3 fruit fly cellular contexts compared by ENCODE assay signal in genomic region chr3L:18139184-18139629, dm6.
TF ChIP-seq lines count a peak whose summit lies in the region.

geko (plus strand) TSS chr3L:18139402.

TF ChIP-seq in whole organism, embryonic, 481 proteins besides CTCF, POLR2A, EP300 and RAD21 (continued from another document):
- TF ChIP-seq chinmo (GFP tag; IDR thresholded peaks at IDR 0.05; lab: Robert Waterston, UW; ENCODE audit: partially characterized antibody) (peak; percentile 78; the same call in 3 of the 4 replicates), eve (GFP tag; optimal IDR thresholded peaks at IDR 0.05; lab: Kevin White, UChicago) (peak in 1 of 2 experiments; percentile 39), HLH4C (GFP tag; IDR thresholded peaks at IDR 0.05; lab: Robert Waterston, UW; ENCODE audit: partially characterized antibody) (no peak), Rx (GFP tag; IDR thresholded peaks at IDR 0.05; lab: Robert Waterston, UW) (no peak), sna (GFP tag; IDR thresholded peaks at IDR 0.05; lab: Robert Waterston, UW; ENCODE audit: partially characterized antibody) (no peak), CG2129 (GFP tag; IDR thresholded peaks at IDR 0.05; lab: Robert Waterston, UW; ENCODE audit: partially characterized antibody) (peak; percentile 15; the same call in 1 of the 2 replicates), CG12219 (GFP tag; optimal IDR thresholded peaks at IDR 0.05; lab: Kevin White, UChicago) (no peak), B-H1 (GFP tag; IDR thresholded peaks at IDR 0.05; lab: Robert Waterston, UW) (no peak), kni (GFP tag; optimal IDR thresholded peaks at IDR 0.05; lab: Kevin White, UChicago) (peak; percentile 52), yki (optimal IDR thresholded peaks at IDR 0.05; lab: Kevin White, UChicago) (peak; percentile 88), wdn (GFP tag; IDR thresholded peaks at IDR 0.05; lab: Robert Waterston, UW) (no peak), CG13287 (GFP tag; IDR thresholded peaks at IDR 0.05; lab: Robert Waterston, UW; ENCODE audit: partially characterized antibody) (peak; percentile 61), oc (tag; optimal IDR thresholded peaks at IDR 0.05; lab: Kevin White, UChicago) (peak; percentile 36), CG8359 (GFP tag; optimal IDR thresholded peaks at IDR 0.05; lab: Kevin White, UChicago; ENCODE audit: borderline replicate concordance) (no peak), Tbp (GFP tag; optimal IDR thresholded peaks at IDR 0.05; lab: Kevin White, UChicago) (no peak), CG9727 (GFP tag; optimal IDR thresholded peaks at IDR 0.05; lab: Kevin White, UChicago) (no peak), CG6654 (GFP tag; optimal IDR thresholded peaks at IDR 0.05; lab: Kevin White, UChicago) (no peak), Myb (GFP tag; optimal IDR thresholded peaks at IDR 0.05; lab: Kevin White, UChicago) (no peak), CG4360 (GFP tag; IDR thresholded peaks at IDR 0.05; lab: Robert Waterston, UW) (no peak), Drgx (GFP tag; IDR thresholded peaks at IDR 0.05; lab: Robert Waterston, UW) (peak; percentile 17; the same call in 1 of the 2 replicates), Jarid2 (GFP tag; optimal IDR thresholded peaks at IDR 0.05; lab: Kevin White, UChicago) (peak; percentile 88), odd (GFP tag; optimal IDR thresholded peaks at IDR 0.05; lab: Kevin White, UChicago) (no peak), CG9797 (GFP tag; optimal IDR thresholded peaks at IDR 0.05; lab: Kevin White, UChicago) (no peak), NfI (GFP tag; optimal IDR thresholded peaks at IDR 0.05; lab: Kevin White, UChicago) (no peak), CG13296 (GFP tag; optimal IDR thresholded peaks at IDR 0.05; lab: Kevin White, UChicago) (no peak), bab2 (GFP tag; optimal IDR thresholded peaks at IDR 0.05; lab: Kevin White, UChicago) (no peak), CG42726 (GFP tag; IDR thresholded peaks at IDR 0.05; lab: Robert Waterston, UW; ENCODE audit: partially characterized antibody) (peak; percentile 52; the same call in 1 of the 2 replicates), CG10959 (GFP tag; IDR thresholded peaks at IDR 0.05; lab: Robert Waterston, UW) (no peak), pros (GFP tag; optimal IDR thresholded peaks at IDR 0.05; lab: Kevin White, UChicago) (peak; percentile 38), Elba2 (GFP tag; optimal IDR thresholded peaks at IDR 0.05; lab: Kevin White, UChicago) (no peak), CG11695 (GFP tag; IDR thresholded peaks at IDR 0.05; lab: Robert Waterston, UW) (0 out of 3 replicates have a peak, but pooled peaks have one; percentile 18), lola (GFP tag; optimal IDR thresholded peaks at IDR 0.05; lab: Kevin White, UChicago) (no peak), CG34224 (GFP tag; IDR thresholded peaks at IDR 0.05; lab: Robert Waterston, UW; ENCODE audit: partially characterized antibody) (peak; percentile 53; the same call in 2 of the 3 replicates), zen2 (GFP tag; IDR thresholded peaks at IDR 0.05; lab: Robert Waterston, UW; ENCODE audit: partially characterized antibody) (peak; percentile 71; the same call in 2 of the 3 replicates), nom (GFP tag; optimal IDR thresholded peaks at IDR 0.05; lab: Kevin White, UChicago) (peak; percentile 22), Blimp-1 (GFP tag; optimal IDR thresholded peaks at IDR 0.05; lab: Kevin White, UChicago) (peak; percentile 94), crp (GFP tag; optimal IDR thresholded peaks at IDR 0.05; lab: Kevin White, UChicago) (peak in 1 of 2 experiments; percentile 62)

TF ChIP-seq in whole organism, prepupa, 60 proteins besides CTCF, POLR2A, EP300 and RAD21 (continued from another document):
- TF ChIP-seq Met (GFP tag; optimal IDR thresholded peaks at IDR 0.05; lab: Kevin White, UChicago) (no peak), eg (GFP tag; IDR thresholded peaks at IDR 0.05; lab: Robert Waterston, UW) (peak; percentile 63; the same call in 2 of the 3 replicates), Blimp-1 (GFP tag; optimal IDR thresholded peaks at IDR 0.05; lab: Kevin White, UChicago) (no peak), CG6163 (GFP tag; IDR thresholded peaks at IDR 0.05; lab: Robert Waterston, UW) (peak; percentile 57; the same call in 1 of the 3 replicates), CG3032 (tag; optimal IDR thresholded peaks at IDR 0.05; lab: Kevin White, UChicago) (no peak), cyc (GFP tag; optimal IDR thresholded peaks at IDR 0.05; lab: Kevin White, UChicago) (no peak), ss (GFP tag; optimal IDR thresholded peaks at IDR 0.05; lab: Kevin White, UChicago) (peak; percentile 9 to 26), CG6276 (GFP tag; optimal IDR thresholded peaks at IDR 0.05; lab: Kevin White, UChicago) (no peak), CG6792 (GFP tag; optimal IDR thresholded peaks at IDR 0.05; lab: Kevin White, UChicago) (no peak), esn (GFP tag; optimal IDR thresholded peaks at IDR 0.05; lab: Kevin White, UChicago) (no peak), CG11762 (GFP tag; optimal IDR thresholded peaks at IDR 0.05; lab: Kevin White, UChicago; ENCODE audit: insufficient read depth) (no peak), Gug (GFP tag; IDR thresholded peaks at IDR 0.05; lab: Robert Waterston, UW) (no peak), Sox15 (GFP tag; optimal IDR thresholded peaks at IDR 0.05; lab: Kevin White, UChicago) (no peak), CG6854 (GFP tag; optimal IDR thresholded peaks at IDR 0.05; lab: Kevin White, UChicago) (no peak), fd85E (GFP tag; optimal IDR thresholded peaks at IDR 0.05; lab: Kevin White, UChicago) (no peak), pdm3 (GFP tag; optimal IDR thresholded peaks at IDR 0.05; lab: Kevin White, UChicago) (no peak), achi (GFP tag; optimal IDR thresholded peaks at IDR 0.05; lab: Kevin White, UChicago) (no peak), dac (GFP tag; optimal IDR thresholded peaks at IDR 0.05; lab: Kevin White, UChicago) (no peak), Sox14 (GFP tag; optimal IDR thresholded peaks at IDR 0.05; lab: Kevin White, UChicago) (no peak), CG8319 (GFP tag; optimal IDR thresholded peaks at IDR 0.05; lab: Kevin White, UChicago) (no peak), svp (GFP tag; lab: Kevin White, UChicago) (no peak), fd59A (GFP tag; optimal IDR thresholded peaks at IDR 0.05; lab: Kevin White, UChicago) (no peak), Lpt (GFP tag; optimal IDR thresholded peaks at IDR 0.05; lab: Kevin White, UChicago) (peak; percentile 40), Smox (GFP tag; optimal IDR thresholded peaks at IDR 0.05; lab: Kevin White, UChicago) (no peak), Hr4 (GFP tag; optimal IDR thresholded peaks at IDR 0.05; lab: Kevin White, UChicago) (no peak), vri (GFP tag; optimal IDR thresholded peaks at IDR 0.05; lab: Kevin White, UChicago) (peak; percentile 4), CG34406 (GFP tag; optimal IDR thresholded peaks at IDR 0.05; lab: Kevin White, UChicago) (no peak), Ets21C (GFP tag; optimal IDR thresholded peaks at IDR 0.05; lab: Kevin White, UChicago) (no peak), CG9139 (GFP tag; optimal IDR thresholded peaks at IDR 0.05; lab: Kevin White, UChicago) (no peak), dsx (GFP tag; optimal IDR thresholded peaks at IDR 0.05; lab: Kevin White, UChicago; ENCODE audit: poor library complexity, severe bottlenecking) (peak; percentile 4), fkh (GFP tag; optimal IDR thresholded peaks at IDR 0.05; lab: Kevin White, UChicago) (no peak), Hr38 (GFP tag; optimal IDR thresholded peaks at IDR 0.05; lab: Kevin White, UChicago) (no peak), Eip75B (GFP tag; optimal IDR thresholded peaks at IDR 0.05; lab: Kevin White, UChicago) (no peak), CG4318 (GFP tag; optimal IDR thresholded peaks at IDR 0.05; lab: Kevin White, UChicago) (no peak), CG15336 (GFP tag; IDR thresholded peaks at IDR 0.05; lab: Robert Waterston, UW) (peak; percentile 58), CG7368 (GFP tag; optimal IDR thresholded peaks at IDR 0.05; lab: Kevin White, UChicago) (no peak), CG3919 (GFP tag; optimal IDR thresholded peaks at IDR 0.05; lab: Kevin White, UChicago) (no peak), CG6808 (GFP tag; optimal IDR thresholded peaks at IDR 0.05; lab: Kevin White, UChicago) (no peak)

TF ChIP-seq in whole organism, wandering third instar larva, 38 proteins besides CTCF, POLR2A, EP300 and RAD21 (continued from another document):
- TF ChIP-seq sv (GFP tag; optimal IDR thresholded peaks at IDR 0.05; lab: Kevin White, UChicago) (no peak), Abd-B (GFP tag; optimal IDR thresholded peaks at IDR 0.05; lab: Kevin White, UChicago) (no peak), Hr83 (GFP tag; optimal IDR thresholded peaks at IDR 0.05; lab: Kevin White, UChicago; ENCODE audit: poor library complexity, severe bottlenecking) (no peak), usp (GFP tag; optimal IDR thresholded peaks at IDR 0.05; lab: Kevin White, UChicago) (no peak), tai (GFP tag; optimal IDR thresholded peaks at IDR 0.05; lab: Kevin White, UChicago) (peak; percentile 54), Rel (GFP tag; optimal IDR thresholded peaks at IDR 0.05; lab: Kevin White, UChicago) (no peak), Rel (tag; optimal IDR thresholded peaks at IDR 0.05; lab: Kevin White, UChicago) (no peak), CG32264 (GFP tag; optimal IDR thresholded peaks at IDR 0.05; lab: Kevin White, UChicago) (no peak), fru (GFP tag; optimal IDR thresholded peaks at IDR 0.05; lab: Kevin White, UChicago) (peak; percentile 10), Mio (GFP tag; optimal IDR thresholded peaks at IDR 0.05; lab: Kevin White, UChicago) (no peak), Hr78 (GFP tag; optimal IDR thresholded peaks at IDR 0.05; lab: Kevin White, UChicago) (no peak), GATAd (GFP tag; optimal IDR thresholded peaks at IDR 0.05; lab: Kevin White, UChicago) (no peak)
